Fruit fly (Drosophila melanogaster) whole organism, prepupa: Measurements from ENCODE around the gene CG16789.

Experiments
- Blimp-1 ChIP-seq: fragments of 200-800 bp; sonication (Bioruptor generic); optimal IDR thresholded peaks from 3 replicates; lab custom pipeline; 2017; ENCODE audit warnings: missing biosample characterization, missing genetic modification characterization, mild to moderate bottlenecking, moderate library complexity, missing genetic modification reagents
- CG11294 ChIP-seq: fragments of 200-800 bp; sonication (Bioruptor generic); IDR thresholded peaks from 2 replicates; pipeline ENCODE4 v1.3.6; 2022; ENCODE audit warnings: missing biosample characterization, missing genetic modification characterization
- CG11902 ChIP-seq: fragments of 200-800 bp; sonication (Bioruptor generic); optimal IDR thresholded peaks from 3 replicates; lab custom pipeline; 2016; ENCODE audit warnings: missing biosample characterization, missing genetic modification characterization
- CG15336 ChIP-seq: fragments of 200-800 bp; sonication (Bioruptor generic); IDR thresholded peaks from 2 replicates; pipeline ENCODE4 v1.3.6; 2022; ENCODE audit warnings: missing biosample characterization, missing genetic modification characterization
- CG3032 ChIP-seq: fragments of 200-800 bp; optimal IDR thresholded peaks from 2 replicates; lab custom pipeline; 2019; ENCODE audit warnings: missing biosample characterization, mild to moderate bottlenecking, missing genetic modification characterization, moderate library complexity
- CG31627 ChIP-seq: fragments of 200-800 bp; sonication (Bioruptor generic); optimal IDR thresholded peaks from 3 replicates; lab custom pipeline; 2016; ENCODE audit warnings: missing biosample characterization, missing genetic modification characterization
- CG3919 ChIP-seq: fragments of 200-800 bp; sonication (Bioruptor generic); optimal IDR thresholded peaks from 3 replicates; lab custom pipeline; 2016; ENCODE audit warnings: missing biosample characterization, missing genetic modification characterization
- CG6163 ChIP-seq: fragments of 200-800 bp; sonication (Bioruptor generic); IDR thresholded peaks from 3 replicates; pipeline ENCODE4 v1.3.6; 2022; ENCODE audit warnings: missing biosample characterization, missing genetic modification characterization
- CG6276 ChIP-seq: fragments of 200-800 bp; sonication (Bioruptor generic); optimal IDR thresholded peaks from 2 replicates; lab custom pipeline; 2017; ENCODE audit warnings: missing biosample characterization, mild to moderate bottlenecking, missing genetic modification characterization
- CG6792 ChIP-seq: fragments of 200-800 bp; sonication (Bioruptor generic); optimal IDR thresholded peaks from 3 replicates; lab custom pipeline; 2016; ENCODE audit warnings: missing biosample characterization, missing genetic modification characterization
- CG7368 ChIP-seq: fragments of 200-800 bp; sonication (Bioruptor generic); optimal IDR thresholded peaks from 3 replicates; lab custom pipeline; 2016; ENCODE audit warnings: missing biosample characterization, missing genetic modification characterization
- CG8119 ChIP-seq: fragments of 200-800 bp; sonication (Bioruptor generic); IDR thresholded peaks from 3 replicates; pipeline ENCODE4 v1.3.6; 2022; ENCODE audit warnings: missing biosample characterization, missing genetic modification characterization
- CG8632 ChIP-seq: fragments of 200-800 bp; sonication (Bioruptor generic); optimal IDR thresholded peaks from 3 replicates; lab custom pipeline; 2016; ENCODE audit warnings: missing biosample characterization, missing genetic modification characterization
- Eip75B ChIP-seq: fragments of 200-800 bp; sonication (Bioruptor generic); optimal IDR thresholded peaks from 3 replicates; lab custom pipeline; 2016; ENCODE audit warnings: missing biosample characterization, missing genetic modification characterization
- Eip78C ChIP-seq: fragments of 200-800 bp; sonication (Bioruptor generic); peaks from one replicate; lab custom pipeline; 2016; ENCODE audit warnings: missing biosample characterization, missing genetic modification characterization
- Eip93F ChIP-seq: fragments of 200-800 bp; sonication (Bioruptor generic); optimal IDR thresholded peaks from 2 replicates; lab custom pipeline; 2016; ENCODE audit warnings: missing biosample characterization, mild to moderate bottlenecking, missing genetic modification characterization
- Ets21C ChIP-seq: fragments of 200-800 bp; sonication (Bioruptor generic); optimal IDR thresholded peaks from 3 replicates; lab custom pipeline; 2016; ENCODE audit warnings: missing biosample characterization, missing genetic modification characterization
- Ets96B ChIP-seq: fragments of 200-800 bp; optimal IDR thresholded peaks from 2 replicates; lab custom pipeline; 2019; ENCODE audit warnings: missing biosample characterization, mild to moderate bottlenecking, missing genetic modification characterization, moderate library complexity
- Gug ChIP-seq: fragments of 200-800 bp; sonication (Bioruptor generic); IDR thresholded peaks from 2 replicates; pipeline ENCODE4 v1.3.6; 2022; ENCODE audit warnings: missing biosample characterization, missing genetic modification characterization
- Hr38 ChIP-seq: sonication (Bioruptor generic); optimal IDR thresholded peaks from 2 replicates; lab custom pipeline; 2016; ENCODE audit warnings: missing biosample characterization, missing genetic modification characterization
- Hr39 ChIP-seq: fragments of 200-800 bp; sonication (Bioruptor generic); optimal IDR thresholded peaks from 2 replicates; lab custom pipeline; 2016; ENCODE audit warnings: missing biosample characterization, missing genetic modification characterization
- Met ChIP-seq: fragments of 200-800 bp; sonication (Bioruptor generic); optimal IDR thresholded peaks from 3 replicates; lab custom pipeline; 2016; ENCODE audit warnings: missing biosample characterization, missing genetic modification characterization
- OdsH ChIP-seq: fragments of 200-800 bp; sonication (Bioruptor generic); optimal IDR thresholded peaks from 3 replicates; lab custom pipeline; 2016; ENCODE audit warnings: missing biosample characterization, missing genetic modification characterization
- Smox ChIP-seq: fragments of 200-800 bp; sonication (Bioruptor generic); optimal IDR thresholded peaks from 3 replicates; lab custom pipeline; 2016; ENCODE audit warnings: missing biosample characterization, missing genetic modification characterization
- Sox102F ChIP-seq: fragments of 200-800 bp; sonication (Bioruptor generic); optimal IDR thresholded peaks from 2 replicates; lab custom pipeline; 2016; ENCODE audit warnings: missing biosample characterization, mild to moderate bottlenecking, missing genetic modification characterization
- Sox14 ChIP-seq: fragments of 200-800 bp; sonication (Bioruptor generic); optimal IDR thresholded peaks from 3 replicates; lab custom pipeline; 2016; ENCODE audit warnings: missing biosample characterization, missing genetic modification characterization
- Sox15 ChIP-seq: fragments of 200-800 bp; sonication (Bioruptor generic); optimal IDR thresholded peaks from 3 replicates; lab custom pipeline; 2016; ENCODE audit warnings: missing biosample characterization, missing genetic modification characterization
- achi ChIP-seq: fragments of 200-800 bp; sonication (Bioruptor generic); optimal IDR thresholded peaks from 3 replicates; lab custom pipeline; 2016; ENCODE audit warnings: missing biosample characterization, missing genetic modification characterization
- acj6 ChIP-seq: fragments of 200-800 bp; sonication (Bioruptor generic); optimal IDR thresholded peaks from 3 replicates; lab custom pipeline; 2016; ENCODE audit warnings: missing biosample characterization, missing genetic modification characterization
- cyc ChIP-seq: fragments of 200-800 bp; sonication (Bioruptor generic); optimal IDR thresholded peaks from 3 replicates; lab custom pipeline; 2016; ENCODE audit warnings: missing biosample characterization, missing genetic modification characterization
- dac ChIP-seq: fragments of 200-800 bp; sonication (Bioruptor generic); optimal IDR thresholded peaks from 2 replicates; lab custom pipeline; 2017; ENCODE audit warnings: missing biosample characterization, mild to moderate bottlenecking, missing genetic modification characterization
- eg ChIP-seq: fragments of 200-800 bp; sonication (Bioruptor generic); IDR thresholded peaks from 3 replicates; pipeline ENCODE4 v1.3.6; 2022; ENCODE audit warnings: missing biosample characterization, missing genetic modification characterization
- esn ChIP-seq: fragments of 200-800 bp; sonication (Bioruptor generic); optimal IDR thresholded peaks from 2 replicates; lab custom pipeline; 2016; ENCODE audit warnings: missing biosample characterization, mild to moderate bottlenecking, missing genetic modification characterization, moderate library complexity
- lz ChIP-seq: fragments of 200-800 bp; sonication (Bioruptor generic); optimal IDR thresholded peaks from 3 replicates; lab custom pipeline; 2016; ENCODE audit warnings: missing biosample characterization, missing genetic modification characterization
- ss ChIP-seq, 2 experiments: fragments of 200-800 bp; sonication (Bioruptor generic); optimal IDR thresholded peaks; 2 replicates in 1 of 2; 3 replicates in 1 of 2; lab custom pipeline; 2017 to 2018; ENCODE audit warnings: mild to moderate bottlenecking in 2 of 2, missing biosample characterization in 2 of 2, missing genetic modification characterization in 2 of 2, moderate library complexity in 1 of 2
- svp ChIP-seq: fragments of 200-800 bp; sonication (Bioruptor generic); peaks from one replicate; lab custom pipeline; 2016; ENCODE audit warnings: missing biosample characterization, missing genetic modification characterization
- vri ChIP-seq: fragments of 200-800 bp; sonication (Bioruptor generic); optimal IDR thresholded peaks from 3 replicates; lab custom pipeline; 2016; ENCODE audit warnings: missing biosample characterization, mild to moderate bottlenecking, missing genetic modification characterization

The CG16789 gene

dm6 chr3R:9559413-9560014, 6.5 kb upstream of the CG16789 start, which contains the start of the genes AP-1mu and MBD-like (continued):
- peak; percentile 75 for TF ChIP-seq cyc
- TF ChIP-seq Eip78C = no peak
- TF ChIP-seq acj6 = peak; percentile 67
- no peak for TF ChIP-seq Sox102F (GFP tag; lab: Kevin White, UChicago)
- TF ChIP-seq Ets96B = peak; percentile 41
- peak; percentile 78 for TF ChIP-seq lz
- 0 out of 3 replicates have a peak, but pooled peaks have one; percentile 36 for TF ChIP-seq CG8119 (GFP tag; lab: Robert Waterston, UW)
- TF ChIP-seq eg (GFP tag; lab: Robert Waterston, UW) = peak; percentile 61; the same call in 2 of the 3 replicates
- peak; percentile 31 for TF ChIP-seq Blimp-1 (GFP tag; lab: Kevin White, UChicago)
- TF ChIP-seq CG7368 (GFP tag; lab: Kevin White, UChicago) = no peak
- peak; percentile 45 for TF ChIP-seq CG6792
- no peak for TF ChIP-seq CG11294 (GFP tag; lab: Robert Waterston, UW)
- no peak for TF ChIP-seq svp
- 0 out of 3 replicates have a peak, but pooled peaks have one; percentile 36 for TF ChIP-seq CG6163 (GFP tag; lab: Robert Waterston, UW)
- TF ChIP-seq Hr38 = no peak

- no peak for TF ChIP-seq svp
- TF ChIP-seq CG6163 (GFP tag; lab: Robert Waterston, UW) = 0 out of 3 replicates have a peak, but pooled peaks have one; percentile 7
- TF ChIP-seq, all 60 proteins: peak for 1
Observed at dm6 chr3R:9561121-9561520, 4.9 kb upstream of the CG16789 start.

- no peak for TF ChIP-seq dac
- 0 out of 2 replicates have a peak, but pooled peaks have one; percentile 24 for TF ChIP-seq CG15336 (GFP tag; lab: Robert Waterston, UW)
- peak; percentile 74 for TF ChIP-seq esn (GFP tag; lab: Kevin White, UChicago)
- TF ChIP-seq Eip75B (GFP tag; lab: Kevin White, UChicago) = no peak
- TF ChIP-seq CG6276 = no peak
- peak; percentile 61 for TF ChIP-seq vri (GFP tag; lab: Kevin White, UChicago)
- no peak for TF ChIP-seq Met (GFP tag; lab: Kevin White, UChicago)
- TF ChIP-seq CG11294 (GFP tag; lab: Robert Waterston, UW) = no peak; the same call in 1 of the 2 replicates
- TF ChIP-seq CG11902 (GFP tag; lab: Kevin White, UChicago) = peak; percentile 20
- TF ChIP-seq CG31627 (GFP tag; lab: Kevin White, UChicago) = peak; percentile 67
- no peak for TF ChIP-seq achi (GFP tag; lab: Kevin White, UChicago)
- TF ChIP-seq CG7368 (GFP tag; lab: Kevin White, UChicago) = no peak
- TF ChIP-seq Sox102F (GFP tag; lab: Kevin White, UChicago) = no peak
- peak; percentile 49 for TF ChIP-seq Eip93F
- no peak for TF ChIP-seq OdsH (GFP tag; lab: Kevin White, UChicago)
- peak; percentile 14 for TF ChIP-seq Sox15 (GFP tag; lab: Kevin White, UChicago)
- TF ChIP-seq cyc = peak; percentile 68
- TF ChIP-seq acj6 = no peak
- no peak for TF ChIP-seq Smox (GFP tag; lab: Kevin White, UChicago)
- TF ChIP-seq CG3032 = peak; percentile 62
- no peak for TF ChIP-seq Ets96B
- TF ChIP-seq lz = peak; percentile 68
Observed at dm6 chr3R:9563240-9563992, 2.6 kb upstream of the CG16789 start, which contains the start of the genes CG9393 and Vps45. CG9393 (minus strand) TSS chr3R:9563673. Vps45 (plus strand) TSS chr3R:9563924.

dm6 chr3R:9570114-9570513, 4.1 kb downstream of the CG16789 start, which contains the start of gene CG16790:
CG16790 (minus strand) TSS chr3R:9570214.
- TF ChIP-seq Eip75B (GFP tag; lab: Kevin White, UChicago) = no peak
- TF ChIP-seq CG3919 (GFP tag; lab: Kevin White, UChicago) = no peak
- no peak for TF ChIP-seq Sox14 (GFP tag; lab: Kevin White, UChicago)
- TF ChIP-seq Smox (GFP tag; lab: Kevin White, UChicago) = no peak
- no peak for TF ChIP-seq dac
- no peak for TF ChIP-seq eg (GFP tag; lab: Robert Waterston, UW)
- no peak for TF ChIP-seq svp
- no peak for TF ChIP-seq CG8632 (GFP tag; lab: Kevin White, UChicago)
- no peak for TF ChIP-seq Gug (GFP tag; lab: Robert Waterston, UW)
- no peak for TF ChIP-seq Ets21C (GFP tag; lab: Kevin White, UChicago)
- no peak for TF ChIP-seq ss (GFP tag; optimal IDR thresholded peaks at IDR 0.05; lab: Kevin White, UChicago)
- no peak for TF ChIP-seq Eip93F
- no peak for TF ChIP-seq CG6163 (GFP tag; lab: Robert Waterston, UW)
- TF ChIP-seq Hr39 = no peak
